Worm (Caenorhabditis elegans): Measurements from ENCODE around the gene F10E9.2.

Gene F10E9.2

ce11 chrIII:8358213-8358672 lies 45.8 kb downstream of the F10E9.2 start, which contains the start of the genes R05D3.8 and rfp-1 (continued):
- TF ChIP-seq F52B5.7 (tag; optimal IDR thresholded peaks at IDR 0.05) = no peak
- no peak for TF ChIP-seq T26A5.8 (tag; optimal IDR thresholded peaks at IDR 0.05)
- TF ChIP-seq nfyb-1 (GFP tag; IDR thresholded peaks at IDR 0.05) = peak; percentile 67; the same call in 1 of the 2 replicates
- TF ChIP-seq akir-1 (GFP tag; optimal IDR thresholded peaks at IDR 0.05) = no peak
- TF ChIP-seq D2030.7 (GFP tag; IDR thresholded peaks at IDR 0.05) = peak; percentile 61; the same call in 1 of the 2 replicates
- TF ChIP-seq sdz-38 (tag; optimal IDR thresholded peaks at IDR 0.05) = no peak
- no peak for TF ChIP-seq ztf-25 (GFP tag; IDR thresholded peaks at IDR 0.05)
- TF ChIP-seq F39B2.1 (GFP tag; IDR thresholded peaks at IDR 0.05) = no peak
- no peak for TF ChIP-seq Y95B8A.8 (GFP tag; IDR thresholded peaks at IDR 0.05)
- TF ChIP-seq K12H6.12 (tag; optimal IDR thresholded peaks at IDR 0.05) = no peak
- no peak for TF ChIP-seq snpc-1.1 (tag; optimal IDR thresholded peaks at IDR 0.05; ENCODE audit: insufficient read depth)
- TF ChIP-seq nhr-120 (GFP tag; IDR thresholded peaks at IDR 0.05) = no peak
- TF ChIP-seq sea-2 (GFP tag; IDR thresholded peaks at IDR 0.05) = no peak
- TF ChIP-seq ceh-79 (tag; optimal IDR thresholded peaks at IDR 0.05) = no peak
- TF ChIP-seq dpff-1 (tag; optimal IDR thresholded peaks at IDR 0.05) = no peak
- TF ChIP-seq rcor-1 (GFP tag; IDR thresholded peaks at IDR 0.05) = peak; percentile 55
- peak; percentile 47 for TF ChIP-seq lin-40 (tag; optimal IDR thresholded peaks at IDR 0.05)
- no peak for TF ChIP-seq athp-1 (tag; optimal IDR thresholded peaks at IDR 0.05)
- no peak for TF ChIP-seq let-526 (GFP tag; IDR thresholded peaks at IDR 0.05)
- TF ChIP-seq hlh-12 (tag; optimal IDR thresholded peaks at IDR 0.05) = no peak
- TF ChIP-seq C17E4.6 (GFP tag; IDR thresholded peaks at IDR 0.05) = no peak
- TF ChIP-seq ztf-3 (GFP tag; optimal IDR thresholded peaks at IDR 0.05) = no peak
- TF ChIP-seq nhr-80 (tag; optimal IDR thresholded peaks at IDR 0.05) = peak; percentile 31
- no peak for TF ChIP-seq atf-7 (tag; optimal IDR thresholded peaks at IDR 0.05)
- TF ChIP-seq fkh-3 (tag; optimal IDR thresholded peaks at IDR 0.05) = no peak
- peak; percentile 79 for TF ChIP-seq hsf-1 (GFP tag; IDR thresholded peaks at IDR 0.05)
- no peak for TF ChIP-seq bed-2 (GFP tag; IDR thresholded peaks at IDR 0.05)
- TF ChIP-seq Y67H2A.10 (GFP tag; conservative IDR thresholded peaks at IDR 0.05) = no peak
- TF ChIP-seq madf-6 (GFP tag; IDR thresholded peaks at IDR 0.05) = peak; percentile 87
- TF ChIP-seq F23B12.7 (tag; optimal IDR thresholded peaks at IDR 0.05; ENCODE audit: insufficient read depth) = peak; percentile 84
- TF ChIP-seq ceh-40 (GFP tag; IDR thresholded peaks at IDR 0.05) = no peak
- 0 out of 2 replicates have a peak, but pooled peaks have one; percentile 8 for TF ChIP-seq B0019.2 (GFP tag; conservative IDR thresholded peaks at IDR 0.05)
- TF ChIP-seq unc-130 (GFP tag; optimal IDR thresholded peaks at IDR 0.05) = no peak
- TF ChIP-seq snpc-3.4 (tag; optimal IDR thresholded peaks at IDR 0.05) = no peak
- TF ChIP-seq aptf-2 (GFP tag; conservative IDR thresholded peaks at IDR 0.05) = no peak
- no peak for TF ChIP-seq nfya-2 (GFP tag; IDR thresholded peaks at IDR 0.05)
- TF ChIP-seq F22D6.2 (tag; optimal IDR thresholded peaks at IDR 0.05) = no peak
- no peak for TF ChIP-seq repo-1 (tag; optimal IDR thresholded peaks at IDR 0.05)
- no peak for TF ChIP-seq F55B11.4 (tag; optimal IDR thresholded peaks at IDR 0.05; ENCODE audit: borderline replicate concordance, insufficient read depth)
- TF ChIP-seq unc-62 (GFP tag; optimal IDR thresholded peaks at IDR 0.05) = no peak
- TF ChIP-seq Y53G8AR.9 (GFP tag; conservative IDR thresholded peaks at IDR 0.05) = 0 out of 2 replicates have a peak, but pooled peaks have one; percentile 50
- no peak for TF ChIP-seq nhr-179 (tag; optimal IDR thresholded peaks at IDR 0.05)
- TF ChIP-seq attf-3 (GFP tag; conservative IDR thresholded peaks at IDR 0.05) = peak; percentile 68
- TF ChIP-seq hlh-26 (GFP tag; conservative IDR thresholded peaks at IDR 0.05) = no peak
- TF ChIP-seq ekl-4 (GFP tag; IDR thresholded peaks at IDR 0.05) = peak; percentile 49; the same call in 1 of the 2 replicates
- TF ChIP-seq F49E8.2 (tag; optimal IDR thresholded peaks at IDR 0.05; ENCODE audit: insufficient read depth) = peak; percentile 29
- TF ChIP-seq pha-4 (tag; optimal IDR thresholded peaks at IDR 0.05) = no peak
- TF ChIP-seq ceh-100 (GFP tag; IDR thresholded peaks at IDR 0.05) = no peak
- TF ChIP-seq T07F8.4 (tag; optimal IDR thresholded peaks at IDR 0.05) = no peak
